Fruit fly (Drosophila melanogaster): Measurements from ENCODE around the gene sgll.

dm6 chr3R:7790583-7791034 is 19.7 kb upstream of the sgll start, which contains the start of gene CG10086:
- no peak for TF ChIP-seq h (optimal IDR thresholded peaks at IDR 0.05)
- no peak for TF ChIP-seq Myc (optimal IDR thresholded peaks at IDR 0.05)
- TF ChIP-seq psq (optimal IDR thresholded peaks at IDR 0.05), result no peak

Measured in Kc167 (cell line).